Fruit fly (Drosophila melanogaster): ENCODE data around the gene Ubr3.

Gene Ubr3

DNA sequence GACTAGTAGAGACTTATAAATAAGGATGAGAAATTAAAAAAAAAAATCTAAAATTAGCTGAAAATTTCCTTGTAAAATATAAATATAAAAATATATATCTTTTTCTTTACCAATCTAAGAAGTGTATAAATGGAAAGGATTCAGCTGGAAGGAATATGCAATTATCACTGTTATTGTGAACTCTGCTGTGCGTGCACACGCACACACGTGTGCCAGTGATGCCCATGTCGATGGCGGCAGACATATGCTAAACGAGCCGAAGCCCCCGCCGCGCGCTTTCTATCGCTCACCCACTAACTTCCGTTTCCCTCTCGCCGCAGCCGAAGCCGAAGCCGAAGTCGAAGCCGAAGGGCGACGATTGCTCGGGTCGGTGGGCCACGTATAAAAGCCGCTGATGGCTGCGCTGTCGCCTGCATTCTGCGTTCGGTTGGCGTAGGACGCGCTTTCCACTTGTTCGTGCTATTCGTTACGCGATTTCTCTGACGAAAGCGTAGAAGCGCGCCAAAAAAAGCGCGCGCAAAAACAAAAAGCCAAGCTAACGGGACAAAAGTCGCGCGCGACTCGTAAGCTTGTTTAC is 59.6 kb downstream of the Ubr3 start, which contains the start of gene Tbh (continued):
- TF ChIP-seq CTCF (GFP tag; optimal IDR thresholded peaks at IDR 0.05): no peak
- no peak for TF ChIP-seq CG30431 (GFP tag; optimal IDR thresholded peaks at IDR 0.05)
- TF ChIP-seq sisA (GFP tag; IDR thresholded peaks at IDR 0.05): no peak
- TF ChIP-seq CG6813 (GFP tag; optimal IDR thresholded peaks at IDR 0.05): peak; percentile 44
- TF ChIP-seq schlank (tag; optimal IDR thresholded peaks at IDR 0.05): no peak
- peak; percentile 30; the same call in 1 of the 2 replicates for TF ChIP-seq Drgx (GFP tag; IDR thresholded peaks at IDR 0.05)
- TF ChIP-seq Six4 (GFP tag; optimal IDR thresholded peaks at IDR 0.05): no peak
- TF ChIP-seq CHES-1-like (GFP tag; optimal IDR thresholded peaks at IDR 0.05): no peak
- TF ChIP-seq CrebB (tag; optimal IDR thresholded peaks at IDR 0.05): no peak
- no peak for TF ChIP-seq Hr3 (GFP tag; optimal IDR thresholded peaks at IDR 0.05)
- no peak for TF ChIP-seq Myb (GFP tag; optimal IDR thresholded peaks at IDR 0.05)
- no peak for TF ChIP-seq Poxn (GFP tag; IDR thresholded peaks at IDR 0.05)
- no peak for TF ChIP-seq Atf3 (GFP tag; optimal IDR thresholded peaks at IDR 0.05)
- TF ChIP-seq zfh2 (GFP tag; optimal IDR thresholded peaks at IDR 0.05): no peak
- no peak for TF ChIP-seq slp2 (GFP tag; optimal IDR thresholded peaks at IDR 0.05)
- no peak for TF ChIP-seq Ssrp (tag; optimal IDR thresholded peaks at IDR 0.05)
- TF ChIP-seq bbx (GFP tag; IDR thresholded peaks at IDR 0.05; ENCODE audit: partially characterized antibody): no peak
- no peak for TF ChIP-seq Ets65A (GFP tag)
- TF ChIP-seq CG14050 (GFP tag; IDR thresholded peaks at IDR 0.05): no peak
- TF ChIP-seq mirr (GFP tag; optimal IDR thresholded peaks at IDR 0.05): no peak
- TF ChIP-seq hkb (optimal IDR thresholded peaks at IDR 0.05): no peak
- TF ChIP-seq hkb (GFP tag; IDR thresholded peaks at IDR 0.05): 0 out of 2 replicates have a peak, but pooled peaks have one; percentile 38
- no peak; the same call in 1 of the 2 replicates for TF ChIP-seq onecut (GFP tag; IDR thresholded peaks at IDR 0.05)
- TF ChIP-seq pb (GFP tag; optimal IDR thresholded peaks at IDR 0.05): no peak
- no peak for TF ChIP-seq CG42726 (GFP tag; IDR thresholded peaks at IDR 0.05; ENCODE audit: partially characterized antibody)
- TF ChIP-seq CG8290 (GFP tag; optimal IDR thresholded peaks at IDR 0.05): no peak
- peak in 1 of 2 experiments; percentile 32 for TF ChIP-seq CG8290 (tag; optimal IDR thresholded peaks at IDR 0.05)
- no peak for TF ChIP-seq luna (GFP tag; optimal IDR thresholded peaks at IDR 0.05)
- TF ChIP-seq CG10267 (tag; optimal IDR thresholded peaks at IDR 0.05): peak; percentile 5
- TF ChIP-seq CG11695 (GFP tag; IDR thresholded peaks at IDR 0.05): no peak
- TF ChIP-seq rib (GFP tag; IDR thresholded peaks at IDR 0.05): no peak
- no peak for TF ChIP-seq sc (optimal IDR thresholded peaks at IDR 0.05)
- no peak for TF ChIP-seq sc (GFP tag; optimal IDR thresholded peaks at IDR 0.05)
- TF ChIP-seq pfk (GFP tag; optimal IDR thresholded peaks at IDR 0.05): no peak
- TF ChIP-seq CG1792 (GFP tag; optimal IDR thresholded peaks at IDR 0.05): no peak
- TF ChIP-seq Doc2 (GFP tag; IDR thresholded peaks at IDR 0.05): no peak
- peak; percentile 63 for TF ChIP-seq crol (GFP tag; IDR thresholded peaks at IDR 0.05)
- no peak for TF ChIP-seq knrl (GFP tag; IDR thresholded peaks at IDR 0.05; ENCODE audit: partially characterized antibody)
- no peak for TF ChIP-seq CG10979 (tag; optimal IDR thresholded peaks at IDR 0.05)
- TF ChIP-seq Mes4 (GFP tag; optimal IDR thresholded peaks at IDR 0.05): no peak
- TF ChIP-seq Rfx (GFP tag; IDR thresholded peaks at IDR 0.05): peak; percentile 42; the same call in 1 of the 2 replicates
- no peak for TF ChIP-seq gce (GFP tag; IDR thresholded peaks at IDR 0.05)
- TF ChIP-seq dm (GFP tag; optimal IDR thresholded peaks at IDR 0.05): no peak
- TF ChIP-seq ato (GFP tag; IDR thresholded peaks at IDR 0.05; ENCODE audit: partially characterized antibody): no peak
- peak; percentile 20 for TF ChIP-seq az2 (GFP tag; optimal IDR thresholded peaks at IDR 0.05)
- TF ChIP-seq Lpt (GFP tag; optimal IDR thresholded peaks at IDR 0.05): no peak
- TF ChIP-seq prd (optimal IDR thresholded peaks at IDR 0.05): no peak
- TF ChIP-seq prd (GFP tag; IDR thresholded peaks at IDR 0.05): no peak
- TF ChIP-seq gcm (GFP tag; optimal IDR thresholded peaks at IDR 0.05): no peak
- TF ChIP-seq fru (optimal IDR thresholded peaks at IDR 0.05): no peak
- no peak for TF ChIP-seq fd102C (GFP tag; optimal IDR thresholded peaks at IDR 0.05)
- no peak for TF ChIP-seq CG12769 (tag; optimal IDR thresholded peaks at IDR 0.05)
- no peak for TF ChIP-seq peb (GFP tag; IDR thresholded peaks at IDR 0.05)
- no peak for TF ChIP-seq BEAF-32 (GFP tag; optimal IDR thresholded peaks at IDR 0.05)

Measured in whole organism, embryonic.